Worm (Caenorhabditis elegans) whole organism, young adult: ENCODE data around the gene col-187.

ENCODE experiments used
- F37B4.10 ChIP-seq: fragments of 200-800 bp; sonication (Bioruptor generic); IDR thresholded peaks from 2 replicates; pipeline ENCODE4 v1.3.6; 2022; ENCODE audit warnings: missing genetic modification characterization, missing compliant biosample characterization
- madf-10 ChIP-seq: sonication (generic microtip); optimal IDR thresholded peaks from 2 replicates; lab custom pipeline; 2016; ENCODE audit warnings: mild to moderate bottlenecking, missing genetic modification characterization, missing compliant biosample characterization
- mes-4 ChIP-seq: sonication (generic microtip); optimal IDR thresholded peaks from 2 replicates; lab custom pipeline; 2016; ENCODE audit warnings: missing genotype, missing genetic modification characterization, missing compliant biosample characterization

DNA sequence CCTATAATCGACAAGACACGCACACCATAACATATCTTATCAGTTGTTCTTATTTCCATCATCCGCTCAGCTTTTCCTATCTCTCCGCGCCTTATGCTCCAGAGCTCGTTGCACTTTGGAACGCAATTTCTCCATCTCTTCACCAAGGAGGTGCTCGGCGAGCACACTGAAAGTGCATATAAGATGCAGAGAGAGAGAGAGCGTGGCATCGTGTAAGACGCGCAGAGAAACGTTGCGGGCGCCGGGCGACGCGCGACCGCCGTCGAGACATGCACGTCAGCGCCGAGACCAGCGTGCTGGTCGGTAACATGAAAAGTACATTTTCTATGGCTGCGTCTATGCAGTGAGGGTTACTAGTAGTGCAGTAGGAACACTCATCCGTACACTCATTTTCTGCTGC, 48.1 kb upstream of the col-187 start:
- TF ChIP-seq mes-4 (no peak), F37B4.10 (GFP tag; lab: Robert Waterston, UW) (no peak), madf-10 (peak; percentile 99)
